Worm (Caenorhabditis elegans) whole organism, L4/young adult: ENCODE measurements around the gene fbxa-3.
"Not testable (repeated sequence)": the region's sequence is repeated elsewhere in the genome, so short reads cannot be mapped to it uniquely, and the experiment has no call there.

ENCODE experiments used
- W03F9.2 ChIP-seq: fragments of 150-350 bp; optimal IDR thresholded peaks from 2 replicates; lab custom pipeline; 2014; ENCODE audit warnings: missing biosample characterization, missing genetic modification characterization
- dao-5 ChIP-seq: sonication (generic microtip); optimal IDR thresholded peaks from 2 replicates; lab custom pipeline; 2016; ENCODE audit warnings: missing genotype, missing genetic modification characterization, moderate library complexity, missing compliant biosample characterization
- him-1 ChIP-seq: sonication (generic microtip); optimal IDR thresholded peaks from 2 replicates; lab custom pipeline; 2016; ENCODE audit warnings: missing genotype, missing genetic modification reagents, missing genetic modification characterization, missing compliant biosample characterization

fbxa-3 gene

DNA sequence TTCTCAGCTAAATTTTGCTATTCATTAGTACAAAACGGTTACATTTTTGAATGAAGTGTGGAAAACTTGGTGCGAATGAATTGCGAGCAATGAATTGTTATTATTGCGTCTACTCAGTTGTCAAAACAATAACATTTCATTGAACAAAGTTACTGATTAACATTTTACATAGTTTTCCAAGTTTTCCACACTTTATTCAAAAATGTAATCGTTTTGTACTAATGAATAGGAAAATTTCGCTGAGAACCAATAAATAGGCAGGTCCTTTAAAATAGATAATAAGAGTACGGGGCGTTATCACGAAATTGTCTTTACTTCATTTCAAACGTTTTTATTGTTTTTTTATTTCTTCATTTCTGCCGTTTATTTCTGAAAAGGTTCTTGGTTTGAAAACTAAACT lies 38.2 kb downstream of the fbxa-3 start, which contains the start of gene math-4:
Gene math-4, minus strand, starts transcription at position 101 of the 400 bp plus-strand sequence.
- no peak for TF ChIP-seq dao-5
- TF ChIP-seq him-1 = no peak
- TF ChIP-seq W03F9.2 = no peak

ce11 chrII:1775234-1775633 lies 45.4 kb downstream of the fbxa-3 start, which contains the start of gene F36H5.14:
F36H5.14 (plus strand) TSS chrII:1775534.
- not testable (repeated sequence) for TF ChIP-seq W03F9.2, him-1, dao-5

ce11 chrII:1771785-1772184 lies 48.9 kb downstream of the fbxa-3 start, which contains the start of gene math-3:
math-3 (plus strand) TSS chrII:1772085.
- TF ChIP-seq W03F9.2 (no peak), him-1 (no peak), dao-5 (no peak)

- TF ChIP-seq W03F9.2, dao-5, him-1: not testable (repeated sequence)
These were observed 49.3 kb downstream of the fbxa-3 start, which contains the start of gene math-26 for ce11 chrII:1771347-1771746. math-26 (plus strand) TSS chrII:1771647.
